Fruit fly (Drosophila melanogaster) S2 (cell line): ENCODE results near the gene CG45492.
"Not testable (repeated sequence)": the region's sequence is repeated elsewhere in the genome, so short reads cannot be mapped to it uniquely, and the experiment has no call there.

ENCODE experiments used
- CG8478 ChIP-seq: fragments of >200 bp; optimal IDR thresholded peaks from 2 replicates; lab custom pipeline; 2018
- CTCF ChIP-seq, 2 experiments: fragments of >200 bp; optimal IDR thresholded peaks; 2 replicates each; lab custom pipeline; 2018

- TF ChIP-seq CTCF (optimal IDR thresholded peaks at IDR 0.05; lab: Kevin White, UChicago); CG8478 (lab: Kevin White, UChicago): not testable (repeated sequence)
Observed at dm6 chrX:19910017-19910416, 33.9 kb downstream of the CG45492 start, which contains the start of gene CG45486.
